Worm (Caenorhabditis elegans): Measurements from ENCODE around the gene W07A12.4.

ce11 chrII:9139172-9139700 is 6.8 kb upstream of the W07A12.4 start, which contains the start of gene Y9C2UA.1:
- TF ChIP-seq fkh-8 (tag; optimal IDR thresholded peaks at IDR 0.05) (peak; percentile 29), unc-62 (GFP tag; optimal IDR thresholded peaks at IDR 0.05) (no peak), dsc-1 (tag; optimal IDR thresholded peaks at IDR 0.05) (no peak), sptf-1 (tag; optimal IDR thresholded peaks at IDR 0.05) (no peak), nhr-84 (tag; optimal IDR thresholded peaks at IDR 0.05) (no peak), nhr-90 (tag; optimal IDR thresholded peaks at IDR 0.05; ENCODE audit: poor library complexity) (no peak), ceh-82 (tag; optimal IDR thresholded peaks at IDR 0.05) (no peak), swsn-7 (tag; optimal IDR thresholded peaks at IDR 0.05) (no peak), zag-1 (tag; optimal IDR thresholded peaks at IDR 0.05) (no peak), xbp-1 (tag; optimal IDR thresholded peaks at IDR 0.05) (no peak)

Measured in whole organism, L1 larva.